Fruit fly (Drosophila melanogaster) whole organism, embryonic: ENCODE results near the gene CG8507.
A peak's percentile ranks its signal among the peaks of the same experiment; 100 is the strongest.

Experiments used
- Atf3 ChIP-seq: fragments of 200-800 bp; sonication (Bioruptor generic); optimal IDR thresholded peaks from 3 replicates; lab custom pipeline; 2016; ENCODE audit warnings: missing biosample characterization, missing genetic modification characterization
- B-H1 ChIP-seq: fragments of 200-800 bp; sonication (Bioruptor generic); IDR thresholded peaks from 3 replicates; pipeline ENCODE4 v1.3.6; 2022; ENCODE audit warnings: missing biosample characterization, missing genetic modification characterization
- CG10321 ChIP-seq: fragments of 200-800 bp; sonication (Bioruptor generic); IDR thresholded peaks from 2 replicates; pipeline ENCODE4 v1.3.6; 2022; ENCODE audit warnings: missing biosample characterization, missing genetic modification characterization
- CG10654 ChIP-seq: fragments of 200-800 bp; sonication (Bioruptor generic); optimal IDR thresholded peaks from 2 replicates; lab custom pipeline; 2016; ENCODE audit warnings: missing biosample characterization, missing genetic modification characterization
- CG11504 ChIP-seq: fragments of 200-800 bp; sonication (Bioruptor generic); optimal IDR thresholded peaks from 3 replicates; lab custom pipeline; 2019; ENCODE audit warnings: missing biosample characterization, mild to moderate bottlenecking, missing genetic modification characterization, moderate library complexity
- CG12299 ChIP-seq: fragments of 200-800 bp; sonication (Bioruptor generic); optimal IDR thresholded peaks from 2 replicates; lab custom pipeline; 2018; ENCODE audit warnings: missing biosample characterization, mild to moderate bottlenecking, missing genetic modification characterization
- CG12744 ChIP-seq: fragments of 200-800 bp; sonication (Bioruptor generic); optimal IDR thresholded peaks from 2 replicates; lab custom pipeline; 2016; ENCODE audit warnings: missing biosample characterization, missing genetic modification characterization
- CG1529 ChIP-seq: fragments of 200-800 bp; sonication (Bioruptor generic); optimal IDR thresholded peaks from 3 replicates; lab custom pipeline; 2018; ENCODE audit warnings: missing biosample characterization, missing genetic modification characterization
- CG32772 ChIP-seq: fragments of 200-800 bp; sonication (Bioruptor generic); IDR thresholded peaks from 2 replicates; pipeline ENCODE4 v1.3.6; 2022; ENCODE audit warnings: missing biosample characterization, missing genetic modification characterization
- CG3726 ChIP-seq: fragments of 200-800 bp; sonication (Bioruptor generic); IDR thresholded peaks from 3 replicates; pipeline ENCODE4, ENCODE4 v1.3.6; 2022; ENCODE audit warnings: missing biosample characterization, missing genetic modification characterization
- CG4282 ChIP-seq: fragments of 200-800 bp; sonication (Bioruptor generic); optimal IDR thresholded peaks from 2 replicates; lab custom pipeline; 2016; ENCODE audit warnings: missing biosample characterization, missing genetic modification characterization
- CG5953 ChIP-seq: fragments of 200-800 bp; sonication (Bioruptor generic); IDR thresholded peaks from 2 replicates; pipeline ENCODE4 v1.3.6; 2022; ENCODE audit warnings: missing biosample characterization, missing genetic modification characterization
- CG6854 ChIP-seq: fragments of 200-800 bp; sonication (Bioruptor generic); optimal IDR thresholded peaks from 3 replicates; lab custom pipeline; 2017; ENCODE audit warnings: missing biosample characterization, mild to moderate bottlenecking, missing genetic modification characterization
- CG8388 ChIP-seq: fragments of 200-800 bp; sonication (Bioruptor generic); optimal IDR thresholded peaks from 2 replicates; lab custom pipeline; 2019; ENCODE audit warnings: missing biosample characterization, mild to moderate bottlenecking, missing genetic modification characterization, moderate library complexity
- CG9797 ChIP-seq: fragments of 200-800 bp; sonication (Bioruptor generic); optimal IDR thresholded peaks from 3 replicates; lab custom pipeline; 2018; ENCODE audit warnings: missing biosample characterization, mild to moderate bottlenecking, missing genetic modification characterization
- Dref ChIP-seq: fragments of 200-800 bp; sonication (Bioruptor generic); IDR thresholded peaks from 2 replicates; pipeline ENCODE4 v1.3.6; 2022; ENCODE audit warnings: missing biosample characterization, missing genetic modification characterization
- Ets65A ChIP-seq: fragments of 200-800 bp; sonication (Bioruptor generic); peaks from one replicate; lab custom pipeline; 2016; ENCODE audit warnings: missing biosample characterization, missing genetic modification characterization
- Ets97D ChIP-seq: fragments of 200-800 bp; sonication (Bioruptor generic); optimal IDR thresholded peaks from 3 replicates; lab custom pipeline; 2016; ENCODE audit warnings: missing biosample characterization, missing genetic modification characterization
- Hr39 ChIP-seq: fragments of >200 bp; optimal IDR thresholded peaks from 2 replicates; lab custom pipeline; 2017
- Kr ChIP-seq: fragments of 200-800 bp; sonication (Bioruptor generic); optimal IDR thresholded peaks from 2 replicates; lab custom pipeline; 2017; ENCODE audit warnings: missing biosample characterization, mild to moderate bottlenecking, missing genetic modification characterization
- Max ChIP-seq: fragments of 200-800 bp; sonication (Bioruptor generic); optimal IDR thresholded peaks from 2 replicates; lab custom pipeline; 2016; ENCODE audit warnings: missing biosample characterization, mild to moderate bottlenecking, missing genetic modification characterization
- NFAT ChIP-seq: fragments of 200-800 bp; sonication (Bioruptor generic); IDR thresholded peaks from 2 replicates; pipeline ENCODE4 v1.3.6; 2022; ENCODE audit warnings: missing biosample characterization, missing genetic modification characterization
- NfI ChIP-seq: fragments of 200-800 bp; sonication (Bioruptor generic); optimal IDR thresholded peaks from 3 replicates; lab custom pipeline; 2018; ENCODE audit warnings: missing biosample characterization, mild to moderate bottlenecking, missing genetic modification characterization, moderate library complexity
- Scr ChIP-seq: fragments of 200-800 bp; sonication (Bioruptor generic); IDR thresholded peaks from 2 replicates; pipeline ENCODE4 v1.3.6; 2022; ENCODE audit warnings: missing biosample characterization, missing genetic modification characterization; ENCODE audit not compliant: partially characterized antibody
- Sry-β ChIP-seq: fragments of 200-800 bp; sonication (Bioruptor generic); optimal IDR thresholded peaks from 2 replicates; lab custom pipeline; 2018; ENCODE audit warnings: missing biosample characterization, mild to moderate bottlenecking, missing genetic modification characterization, moderate library complexity
- Sry-δ ChIP-seq: fragments of 200-800 bp; sonication (Bioruptor generic); optimal IDR thresholded peaks from 2 replicates; lab custom pipeline; 2016; ENCODE audit warnings: missing biosample characterization, missing genetic modification characterization
- Stat92E ChIP-seq, 3 experiments: fragments of >200 bp in 2 of 3; fragments of 200-800 bp in 1 of 3; sonication (Bioruptor generic) in 1 of 3; optimal IDR thresholded peaks; 2 replicates each; lab custom pipeline; 2017 to 2019; ENCODE audit warnings: missing biosample characterization in 3 of 3, missing genetic modification characterization in 3 of 3, mild to moderate bottlenecking in 1 of 3, moderate library complexity in 1 of 3
- Usf ChIP-seq: fragments of 200-800 bp; sonication (Bioruptor generic); optimal IDR thresholded peaks from 2 replicates; lab custom pipeline; 2017; ENCODE audit warnings: missing genotype, missing biosample characterization, missing genetic modification characterization
- YL-1 ChIP-seq: fragments of 200-800 bp; sonication (Bioruptor generic); optimal IDR thresholded peaks from 3 replicates; lab custom pipeline; 2017; ENCODE audit warnings: missing biosample characterization, mild to moderate bottlenecking, missing genetic modification characterization
- caup ChIP-seq: fragments of 200-800 bp; sonication (Bioruptor generic); optimal IDR thresholded peaks from 3 replicates; lab custom pipeline; 2017; ENCODE audit warnings: missing biosample characterization, mild to moderate bottlenecking, missing genetic modification characterization, moderate library complexity; ENCODE audit not compliant: severe bottlenecking
- chn ChIP-seq: fragments of 200-800 bp; sonication (Bioruptor generic); optimal IDR thresholded peaks from 2 replicates; lab custom pipeline; 2016; ENCODE audit warnings: missing biosample characterization, missing genetic modification characterization
- corto ChIP-seq: fragments of 200-800 bp; sonication (Bioruptor generic); optimal IDR thresholded peaks from 2 replicates; lab custom pipeline; 2016; ENCODE audit warnings: missing biosample characterization, mild to moderate bottlenecking, missing genetic modification characterization, moderate library complexity
- crc ChIP-seq: fragments of 200-800 bp; sonication (Bioruptor generic); optimal IDR thresholded peaks from 2 replicates; lab custom pipeline; 2016; ENCODE audit warnings: missing biosample characterization, missing genetic modification characterization
- da ChIP-seq: fragments of 200-800 bp; sonication (Bioruptor generic); optimal IDR thresholded peaks from 2 replicates; lab custom pipeline; 2016; ENCODE audit warnings: missing biosample characterization, missing genetic modification characterization
- emc ChIP-seq: fragments of 200-800 bp; sonication (Bioruptor generic); optimal IDR thresholded peaks from 2 replicates; lab custom pipeline; 2016; ENCODE audit warnings: missing biosample characterization, missing genetic modification characterization
- gsb ChIP-seq: fragments of 200-800 bp; sonication (Bioruptor generic); IDR thresholded peaks from 2 replicates; pipeline ENCODE4 v1.3.6; 2022; ENCODE audit warnings: missing biosample characterization, missing genetic modification characterization
- her ChIP-seq: fragments of 200-800 bp; sonication (Bioruptor generic); optimal IDR thresholded peaks from 2 replicates; lab custom pipeline; 2016; ENCODE audit warnings: missing biosample characterization, missing genetic modification characterization
- jing ChIP-seq: fragments of 200-800 bp; sonication (Bioruptor generic); optimal IDR thresholded peaks from 2 replicates; lab custom pipeline; 2018; ENCODE audit warnings: missing biosample characterization, mild to moderate bottlenecking, missing genetic modification characterization
- klu ChIP-seq: fragments of 200-800 bp; sonication (Bioruptor generic); IDR thresholded peaks from 2 replicates; pipeline ENCODE4 v1.3.6; 2022; ENCODE audit warnings: missing biosample characterization, missing genetic modification characterization
- nom ChIP-seq: fragments of 200-800 bp; sonication (Bioruptor generic); optimal IDR thresholded peaks from 2 replicates; lab custom pipeline; 2017; ENCODE audit warnings: missing biosample characterization, missing genetic modification characterization, mild to moderate bottlenecking, moderate library complexity, missing genetic modification reagents
- pnt ChIP-seq: fragments of 200-800 bp; sonication (Bioruptor generic); optimal IDR thresholded peaks from 3 replicates; lab custom pipeline; 2016; ENCODE audit warnings: missing biosample characterization, missing genetic modification characterization
- row ChIP-seq: fragments of 200-800 bp; sonication (Bioruptor generic); IDR thresholded peaks from 3 replicates; pipeline ENCODE4 v1.3.6; 2022; ENCODE audit warnings: missing biosample characterization, missing genetic modification characterization
- sima ChIP-seq: fragments of 200-800 bp; sonication (Bioruptor generic); optimal IDR thresholded peaks from 2 replicates; lab custom pipeline; 2016; ENCODE audit warnings: missing biosample characterization, missing genetic modification characterization
- slp2 ChIP-seq: fragments of 200-800 bp; sonication (Bioruptor generic); optimal IDR thresholded peaks from 2 replicates; lab custom pipeline; 2016; ENCODE audit warnings: missing biosample characterization, missing genetic modification characterization
- stc ChIP-seq: fragments of 200-800 bp; sonication (Bioruptor generic); IDR thresholded peaks from 2 replicates; pipeline ENCODE4 v1.3.6; 2022; ENCODE audit warnings: missing biosample characterization, missing genetic modification characterization
- tll ChIP-seq, 2 experiments: fragments of 200-800 bp in 1 of 2; fragments of >200 bp in 1 of 2; sonication (Bioruptor generic) in 1 of 2; optimal IDR thresholded peaks; 2 replicates each; lab custom pipeline; 2017 to 2019; ENCODE audit warnings: missing biosample characterization in 2 of 2, missing genetic modification characterization in 2 of 2, mild to moderate bottlenecking in 1 of 2, moderate library complexity in 1 of 2
- trh ChIP-seq: fragments of 200-800 bp; sonication (Bioruptor generic); optimal IDR thresholded peaks from 2 replicates; lab custom pipeline; 2016; ENCODE audit warnings: missing biosample characterization, missing genetic modification characterization
- usp ChIP-seq: fragments of >200 bp; optimal IDR thresholded peaks from 2 replicates; lab custom pipeline; 2017; ENCODE audit warnings: missing biosample characterization, missing genetic modification characterization
- yki ChIP-seq: fragments of >200 bp; optimal IDR thresholded peaks from 3 replicates; lab custom pipeline; 2018
- zfh1 ChIP-seq: fragments of 200-800 bp; sonication (Bioruptor generic); IDR thresholded peaks from 3 replicates; pipeline ENCODE4 v1.3.6; 2022; ENCODE audit warnings: missing biosample characterization, missing genetic modification characterization
- zfh2 ChIP-seq: fragments of 200-800 bp; sonication (Bioruptor generic); optimal IDR thresholded peaks from 2 replicates; lab custom pipeline; 2016; ENCODE audit warnings: missing biosample characterization, missing genetic modification characterization

The CG8507 gene

DNA sequence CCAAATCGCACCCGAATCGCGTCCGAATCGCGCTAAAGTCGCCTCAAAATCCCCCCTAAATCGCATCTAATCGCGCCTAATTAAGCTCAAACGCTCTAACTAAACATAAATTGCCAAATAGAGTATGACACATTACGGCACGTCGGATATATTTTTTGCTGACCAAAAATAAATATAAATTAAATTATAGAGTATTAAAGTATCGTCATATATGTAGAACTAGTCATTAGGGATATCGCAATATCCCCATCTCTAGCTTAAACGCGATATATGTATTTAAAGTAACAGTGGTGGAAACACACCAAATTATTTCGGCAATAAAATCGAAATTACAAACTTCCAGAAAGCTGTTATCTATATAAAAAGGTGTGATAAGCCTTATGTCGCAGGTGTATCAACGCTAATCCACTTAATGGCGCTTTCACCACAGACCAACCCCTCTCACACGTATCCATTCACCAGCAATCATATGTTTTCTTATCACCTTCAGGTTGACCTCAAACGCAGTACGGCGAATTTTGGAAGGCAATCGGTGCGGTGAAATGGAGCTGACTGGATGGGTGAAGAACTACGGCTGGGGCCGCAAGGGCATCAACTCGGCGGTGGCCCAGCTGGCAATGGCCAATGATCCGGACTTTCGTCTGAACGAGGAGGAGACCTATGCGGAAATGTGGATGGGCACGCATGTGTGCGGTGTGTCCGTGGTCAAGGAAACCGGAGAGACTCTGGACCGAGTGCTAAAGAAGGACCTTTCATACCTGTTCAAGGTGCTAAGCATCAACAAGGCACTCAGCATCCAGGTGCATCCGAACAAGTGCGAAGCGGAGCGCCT lies 31.7 kb upstream of the CG8507 start, which contains the start of gene Mpi (continued):
- TF ChIP-seq klu (GFP tag; lab: Robert Waterston, UW) (no peak), YL-1 (GFP tag; lab: Kevin White, UChicago) (peak; percentile 88), nom (GFP tag; lab: Kevin White, UChicago) (no peak), CG3726 (GFP tag; lab: Robert Waterston, UW) (no peak), CG10321 (no peak), Sry-δ (GFP tag; lab: Kevin White, UChicago) (peak; percentile 77), CG4282 (GFP tag; lab: Kevin White, UChicago) (no peak), jing (GFP tag; lab: Kevin White, UChicago) (no peak), zfh2 (GFP tag; lab: Kevin White, UChicago) (no peak), CG11504 (tag; lab: Kevin White, UChicago) (no peak), her (GFP tag; lab: Kevin White, UChicago) (no peak), yki (lab: Kevin White, UChicago) (no peak), Stat92E (GFP tag; optimal IDR thresholded peaks at IDR 0.05; lab: Kevin White, UChicago) (peak in 1 of 3 experiments; percentile 49), CG6854 (GFP tag; lab: Kevin White, UChicago) (peak; percentile 8), caup (GFP tag; lab: Kevin White, UChicago) (no peak), CG12299 (peak; percentile 36), sima (no peak), Usf (GFP tag; lab: Kevin White, UChicago) (no peak), NFAT (0 out of 2 replicates have a peak, but pooled peaks have one; percentile 10), emc (GFP tag; lab: Kevin White, UChicago) (no peak), slp2 (no peak), chn (no peak), NfI (GFP tag; lab: Kevin White, UChicago) (no peak), CG32772 (GFP tag; lab: Robert Waterston, UW) (no peak), CG9797 (GFP tag; lab: Kevin White, UChicago) (peak; percentile 6), Ets97D (GFP tag; lab: Kevin White, UChicago) (no peak), da (GFP tag; lab: Kevin White, UChicago) (no peak), CG12744 (no peak), usp (no peak), CG5953 (GFP tag; lab: Robert Waterston, UW) (no peak), row (GFP tag; lab: Robert Waterston, UW) (peak; percentile 92), trh (GFP tag; lab: Kevin White, UChicago) (no peak), pnt (GFP tag; lab: Kevin White, UChicago) (no peak), Sry-β (GFP tag; lab: Kevin White, UChicago) (no peak), Ets65A (GFP tag; lab: Kevin White, UChicago) (no peak), gsb (GFP tag; lab: Robert Waterston, UW) (no peak), Hr39 (lab: Kevin White, UChicago) (no peak), corto (GFP tag; lab: Kevin White, UChicago) (no peak), Scr (GFP tag; lab: Robert Waterston, UW) (peak; percentile 66), crc (GFP tag; lab: Kevin White, UChicago) (no peak), tll (GFP tag; optimal IDR thresholded peaks at IDR 0.05; lab: Kevin White, UChicago) (no peak), Atf3 (GFP tag; lab: Kevin White, UChicago) (no peak), Dref (GFP tag; lab: Robert Waterston, UW) (peak; percentile 62), Max (peak; percentile 70), B-H1 (GFP tag; lab: Robert Waterston, UW) (no peak; the same call in 2 of the 3 replicates), CG1529 (GFP tag; lab: Kevin White, UChicago) (no peak), CG10654 (no peak), stc (GFP tag; lab: Robert Waterston, UW) (no peak), Kr (no peak), CG8388 (GFP tag; lab: Kevin White, UChicago) (no peak), zfh1 (peak; percentile 43; the same call in 1 of the 3 replicates)
